Worm (Caenorhabditis elegans): ENCODE results near the gene Y57G11C.5.

DNA sequence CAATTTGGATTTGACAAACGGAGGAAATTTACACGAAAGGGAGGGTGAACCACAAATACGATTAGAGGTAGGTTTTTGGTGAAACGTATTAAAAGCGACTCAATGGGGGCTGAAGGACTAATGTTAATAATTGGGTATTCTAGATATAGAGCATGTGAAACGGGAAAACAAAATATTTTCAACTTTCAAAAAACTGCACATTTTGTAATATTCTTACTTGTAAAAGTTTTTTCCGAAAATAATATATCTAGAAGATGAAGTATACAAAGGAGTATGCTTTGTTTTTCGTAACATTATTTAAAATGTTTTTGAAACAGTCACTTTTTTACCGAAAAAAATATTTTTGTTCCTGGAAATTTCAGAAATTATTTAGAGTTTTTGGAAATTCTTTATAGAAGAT, 23.3 kb downstream of the Y57G11C.5 start:
- TF ChIP-seq alr-1 (tag; optimal IDR thresholded peaks at IDR 0.05; ENCODE audit: borderline replicate concordance) (no peak), unc-98 (GFP tag; IDR thresholded peaks at IDR 0.05) (no peak), blmp-1 (tag; optimal IDR thresholded peaks at IDR 0.05) (no peak), nhr-237 (tag; optimal IDR thresholded peaks at IDR 0.05) (no peak), nhr-85 (tag) (no peak), ztf-4 (tag; optimal IDR thresholded peaks at IDR 0.05) (no peak), unc-130 (tag; optimal IDR thresholded peaks at IDR 0.05) (no peak), mep-1 (tag; optimal IDR thresholded peaks at IDR 0.05) (no peak), egl-13 (tag; optimal IDR thresholded peaks at IDR 0.05) (no peak), lsy-2 (tag; optimal IDR thresholded peaks at IDR 0.05) (no peak), tbx-2 (tag; optimal IDR thresholded peaks at IDR 0.05) (no peak), sup-37 (GFP tag; optimal IDR thresholded peaks at IDR 0.05) (no peak), swsn-7 (tag; optimal IDR thresholded peaks at IDR 0.05) (no peak), Y116A8C.19 (tag; optimal IDR thresholded peaks at IDR 0.05; ENCODE audit: borderline replicate concordance) (no peak)
